Worm (Caenorhabditis elegans) whole organism, L1 larva: ENCODE data around the gene hum-10.

Source experiments
- C34B4.2 ChIP-seq: sonication (generic microtip); optimal IDR thresholded peaks from 2 replicates; lab custom pipeline; 2017; ENCODE audit warnings: mild to moderate bottlenecking, missing genetic modification characterization, missing compliant biosample characterization
- alr-1 ChIP-seq: fragments of 200-800 bp; sonication (Bioruptor generic); optimal IDR thresholded peaks from 2 replicates; lab custom pipeline; 2018; ENCODE audit warnings: borderline replicate concordance, mild to moderate bottlenecking, missing genetic modification characterization, missing compliant biosample characterization
- aly-2 ChIP-seq: fragments of 150-350 bp; optimal IDR thresholded peaks from 2 replicates; lab custom pipeline; 2014; ENCODE audit warnings: missing biosample characterization, missing genetic modification characterization
- ama-1 ChIP-seq: fragments of 150-350 bp; optimal IDR thresholded peaks from 2 replicates; lab custom pipeline; 2014
- ceh-8 ChIP-seq: fragments of 200-800 bp; sonication (Bioruptor generic); optimal IDR thresholded peaks from 2 replicates; lab custom pipeline; 2018; ENCODE audit warnings: mild to moderate bottlenecking, missing genetic modification characterization, moderate library complexity, missing compliant biosample characterization
- ceh-82 ChIP-seq, 3 experiments: fragments of 150-350 bp in 1 of 3; sonication (generic microtip) in 2 of 3; optimal IDR thresholded peaks; 2 replicates each; lab custom pipeline; 2014 to 2017; ENCODE audit warnings: missing biosample characterization in 3 of 3, missing genetic modification characterization in 3 of 3
- dsc-1 ChIP-seq: sonication (generic microtip); optimal IDR thresholded peaks from 2 replicates; lab custom pipeline; 2016; ENCODE audit warnings: mild to moderate bottlenecking, missing genetic modification characterization, missing compliant biosample characterization
- efl-1 ChIP-seq, 4 experiments: fragments of 150-350 bp; optimal IDR thresholded peaks in 3 of 4; peaks in 1 of 4; 1 replicate in 1 of 4; 2 replicates in 3 of 4; lab custom pipeline; 2014; ENCODE audit warnings: missing biosample characterization in 2 of 4, missing genetic modification characterization in 2 of 4, missing genetic modification reagents in 2 of 4
- efl-3 ChIP-seq: fragments of 200-800 bp; sonication (Bioruptor generic); optimal IDR thresholded peaks from 2 replicates; lab custom pipeline; 2018; ENCODE audit warnings: mild to moderate bottlenecking, missing genetic modification characterization, missing compliant biosample characterization
- egl-13 ChIP-seq: sonication (generic microtip); optimal IDR thresholded peaks from 2 replicates; lab custom pipeline; 2016; ENCODE audit warnings: missing genotype, missing genetic modification reagents, missing genetic modification characterization, missing compliant biosample characterization
- egl-27 ChIP-seq, 2 experiments: fragments of 150-350 bp in 1 of 2; sonication (generic microtip); optimal IDR thresholded peaks; 3 replicates each; lab custom pipeline; 2017 to 2018; ENCODE audit warnings: missing biosample characterization in 2 of 2, missing genetic modification characterization in 2 of 2, missing genetic modification reagents in 2 of 2
- elt-2 ChIP-seq: sonication (generic microtip); optimal IDR thresholded peaks from 2 replicates; lab custom pipeline; 2016; ENCODE audit warnings: missing genetic modification characterization, mild to moderate bottlenecking, inconsistent platforms, missing compliant biosample characterization, missing genetic modification reagents
- elt-3 ChIP-seq, 6 experiments: fragments of 150-350 bp in 1 of 6; sonication (generic microtip); optimal IDR thresholded peaks; 2 replicates each; lab custom pipeline; 2017 to 2018; ENCODE audit warnings: missing biosample characterization in 6 of 6, missing genetic modification characterization in 6 of 6, inconsistent platforms in 1 of 6
- fkh-10 ChIP-seq: sonication (generic microtip); optimal IDR thresholded peaks from 2 replicates; lab custom pipeline; 2017; ENCODE audit warnings: missing biosample characterization, missing genetic modification reagents, missing genetic modification characterization
- fkh-4 ChIP-seq: sonication (generic microtip); optimal IDR thresholded peaks from 2 replicates; lab custom pipeline; 2016; ENCODE audit warnings: missing compliant biosample characterization, missing genetic modification characterization, borderline replicate concordance
- fkh-8 ChIP-seq: sonication (generic microtip); optimal IDR thresholded peaks from 2 replicates; lab custom pipeline; 2016; ENCODE audit warnings: mild to moderate bottlenecking, missing genetic modification characterization, missing compliant biosample characterization
- grh-1 ChIP-seq: fragments of 200-800 bp; sonication (Bioruptor generic); IDR thresholded peaks from 2 replicates; pipeline ENCODE4 v1.3.6; 2022; ENCODE audit warnings: missing genetic modification reagents, missing genetic modification characterization, missing compliant biosample characterization
- hlh-17 ChIP-seq: fragments of 200-800 bp; sonication (Bioruptor generic); optimal IDR thresholded peaks from 2 replicates; lab custom pipeline; 2018; ENCODE audit warnings: missing genetic modification characterization, mild to moderate bottlenecking, missing compliant biosample characterization, moderate library complexity, borderline replicate concordance
- hpl-2 ChIP-seq: fragments of 150-350 bp; optimal IDR thresholded peaks from 2 replicates; lab custom pipeline; 2014; ENCODE audit warnings: missing biosample characterization, missing genetic modification reagents, missing genetic modification characterization
- irx-1 ChIP-seq: sonication (generic microtip); optimal IDR thresholded peaks from 2 replicates; lab custom pipeline; 2016; ENCODE audit warnings: missing genetic modification characterization, missing compliant biosample characterization
- isw-1 ChIP-seq: fragments of 200-800 bp; sonication (Bioruptor generic); IDR thresholded peaks from 2 replicates; pipeline ENCODE4 v1.3.6; 2022; ENCODE audit warnings: missing genetic modification characterization, missing compliant biosample characterization
- jun-1 ChIP-seq: fragments of 150-350 bp; optimal IDR thresholded peaks from 2 replicates; lab custom pipeline; 2014; ENCODE audit warnings: missing biosample characterization, missing genetic modification reagents, missing genetic modification characterization
- lin-13 ChIP-seq: fragments of 150-350 bp; optimal IDR thresholded peaks from 2 replicates; lab custom pipeline; 2014; ENCODE audit warnings: missing biosample characterization, missing genetic modification reagents, missing genetic modification characterization
- lin-14 ChIP-seq: fragments of 200-800 bp; sonication (Bioruptor generic); optimal IDR thresholded peaks from 2 replicates; lab custom pipeline; 2018; ENCODE audit warnings: mild to moderate bottlenecking, missing genetic modification characterization, moderate library complexity, missing compliant biosample characterization
- lin-35 ChIP-seq, 2 experiments: fragments of 150-350 bp; optimal IDR thresholded peaks; 2 replicates each; lab custom pipeline; 2014; ENCODE audit warnings: missing biosample characterization in 2 of 2, missing genetic modification characterization in 2 of 2, missing genetic modification reagents in 2 of 2
- lir-3 ChIP-seq: sonication (generic microtip); optimal IDR thresholded peaks from 2 replicates; lab custom pipeline; 2016; ENCODE audit warnings: mild to moderate bottlenecking, missing genetic modification characterization, moderate library complexity, missing compliant biosample characterization; ENCODE audit not compliant: poor library complexity
- mab-9 ChIP-seq: fragments of 200-800 bp; sonication (Bioruptor generic); IDR thresholded peaks from 2 replicates; pipeline ENCODE4 v1.3.6; 2022; ENCODE audit warnings: missing genetic modification reagents, missing genetic modification characterization, missing compliant biosample characterization
- mdl-1 ChIP-seq, 2 experiments: fragments of 150-350 bp; optimal IDR thresholded peaks; 2 replicates each; lab custom pipeline; 2014 to 2017; ENCODE audit warnings: missing biosample characterization in 2 of 2, missing genetic modification characterization in 2 of 2, inconsistent platforms in 1 of 2
- nhr-11 ChIP-seq: fragments of 150-350 bp; optimal IDR thresholded peaks from 2 replicates; lab custom pipeline; 2014; ENCODE audit warnings: missing biosample characterization, missing genetic modification characterization
- nhr-20 ChIP-seq: sonication (generic microtip); optimal IDR thresholded peaks from 2 replicates; lab custom pipeline; 2016; ENCODE audit warnings: mild to moderate bottlenecking, missing genetic modification characterization, missing compliant biosample characterization
- nhr-28 ChIP-seq: fragments of 150-350 bp; optimal IDR thresholded peaks from 2 replicates; lab custom pipeline; 2014; ENCODE audit warnings: missing biosample characterization, missing genetic modification characterization
- nhr-47 ChIP-seq: sonication (generic microtip); optimal IDR thresholded peaks from 2 replicates; lab custom pipeline; 2016; ENCODE audit warnings: mild to moderate bottlenecking, missing genetic modification characterization, moderate library complexity, missing compliant biosample characterization
- nhr-85 ChIP-seq: sonication (generic microtip); peaks from one replicate; lab custom pipeline; 2016; ENCODE audit warnings: missing genetic modification characterization, inconsistent platforms, missing compliant biosample characterization
- pqm-1 ChIP-seq: sonication (generic microtip); optimal IDR thresholded peaks from 3 replicates; lab custom pipeline; 2017; ENCODE audit warnings: missing biosample characterization, missing genetic modification characterization
- snpc-4 ChIP-seq: fragments of 150-350 bp; optimal IDR thresholded peaks from 2 replicates; lab custom pipeline; 2014; ENCODE audit warnings: missing biosample characterization, missing genetic modification characterization
- snu-23 ChIP-seq: sonication (generic microtip); optimal IDR thresholded peaks from 2 replicates; lab custom pipeline; 2016; ENCODE audit warnings: missing genetic modification characterization, missing compliant biosample characterization
- tlp-1 ChIP-seq: fragments of 150-350 bp; optimal IDR thresholded peaks from 2 replicates; lab custom pipeline; 2014; ENCODE audit warnings: missing biosample characterization, missing genetic modification characterization
- unc-130 ChIP-seq: fragments of 150-350 bp; optimal IDR thresholded peaks from 2 replicates; lab custom pipeline; 2017; ENCODE audit warnings: missing biosample characterization, missing genetic modification characterization, inconsistent platforms
- vab-15 ChIP-seq: sonication (generic microtip); optimal IDR thresholded peaks from 2 replicates; lab custom pipeline; 2017; ENCODE audit warnings: missing genotype, mild to moderate bottlenecking, missing genetic modification characterization, missing compliant biosample characterization
- xbp-1 ChIP-seq: sonication (generic microtip); optimal IDR thresholded peaks from 2 replicates; lab custom pipeline; 2016; ENCODE audit warnings: missing genetic modification characterization, missing compliant biosample characterization
- zag-1 ChIP-seq: fragments of 150-350 bp; optimal IDR thresholded peaks from 2 replicates; lab custom pipeline; 2014; ENCODE audit warnings: missing biosample characterization, missing genetic modification characterization
- zip-4 ChIP-seq: fragments of 200-800 bp; sonication (Bioruptor generic); optimal IDR thresholded peaks from 2 replicates; lab custom pipeline; 2018; ENCODE audit warnings: mild to moderate bottlenecking, missing genetic modification characterization, moderate library complexity, missing compliant biosample characterization

The hum-10 gene

DNA sequence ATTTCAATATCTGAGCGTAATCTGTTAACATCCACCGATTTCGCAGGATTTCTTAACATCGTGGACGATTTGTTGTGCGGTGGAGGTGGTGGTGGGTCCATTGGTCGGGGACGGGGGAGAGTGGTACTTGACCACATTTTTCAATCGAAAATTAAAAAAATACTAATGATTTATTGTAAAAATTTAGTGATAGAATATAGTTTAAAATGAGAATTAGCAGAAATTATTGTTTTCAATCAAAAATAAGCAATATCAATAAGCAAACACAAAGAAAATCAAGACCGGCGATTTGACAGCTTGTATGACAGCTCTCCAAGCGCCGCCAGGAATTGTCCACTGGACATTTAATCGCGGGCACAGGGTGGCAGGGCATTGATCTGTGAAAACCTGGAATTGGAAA, at the start of gene hum-10:
hum-10 (minus strand) TSS at position 101 of the 400 bp plus-strand sequence.
- TF ChIP-seq unc-130 (tag; lab: Kevin White, UChicago), result no peak
- TF ChIP-seq pqm-1, result no peak
- TF ChIP-seq lin-14 (GFP tag; lab: Kevin White, UChicago), result no peak
- TF ChIP-seq tlp-1 (tag; lab: Kevin White, UChicago), result no peak
- no peak for TF ChIP-seq fkh-4
- no peak for TF ChIP-seq hpl-2
- TF ChIP-seq mdl-1 (tag; optimal IDR thresholded peaks at IDR 0.05; lab: Kevin White, UChicago), result no peak
- no peak for TF ChIP-seq nhr-47
- TF ChIP-seq ceh-82 (tag; optimal IDR thresholded peaks at IDR 0.05; lab: Kevin White, UChicago), result no peak
- no peak for TF ChIP-seq efl-1 (optimal IDR thresholded peaks at IDR 0.05; lab: Kevin White, UChicago)
- no peak for TF ChIP-seq efl-1 (GFP tag; optimal IDR thresholded peaks at IDR 0.05 in 1 of 2; lab: Kevin White, UChicago)
- TF ChIP-seq C34B4.2 (tag; lab: Kevin White, UChicago), result no peak
- TF ChIP-seq zag-1, result no peak
- TF ChIP-seq jun-1 (tag; lab: Kevin White, UChicago), result no peak
- TF ChIP-seq nhr-85, result no peak
- TF ChIP-seq lin-13 (GFP tag; lab: Kevin White, UChicago), result no peak
- TF ChIP-seq snu-23 (GFP tag; lab: Kevin White, UChicago), result no peak
- TF ChIP-seq hlh-17 (GFP tag; lab: Kevin White, UChicago), result no peak

DNA sequence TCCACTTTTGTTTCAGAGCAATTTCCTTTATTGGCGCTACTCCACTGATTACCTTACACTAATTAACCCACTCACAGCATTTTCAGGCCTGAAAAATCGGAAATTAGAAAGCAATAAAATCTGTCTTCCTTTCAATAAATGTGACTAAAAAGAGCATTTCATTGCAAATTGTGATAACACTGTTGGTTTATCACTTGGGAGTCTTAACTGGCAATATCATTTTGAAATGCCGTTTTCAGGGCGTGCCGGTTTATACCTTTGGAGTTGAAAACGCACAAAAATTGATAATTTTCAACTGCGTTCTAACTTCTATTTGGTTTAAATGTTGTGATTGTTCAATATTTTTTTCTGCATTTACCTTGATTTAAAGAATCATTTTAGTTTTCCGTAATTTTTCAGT, 40.2 kb upstream of the hum-10 start, which contains the start of gene R08E3.1:
R08E3.1 (plus strand) TSS at position 386 of the 400 bp plus-strand sequence.
- TF ChIP-seq lin-35 (GFP tag; optimal IDR thresholded peaks at IDR 0.05; lab: Kevin White, UChicago) (no peak), elt-2 (tag; lab: Kevin White, UChicago) (peak; percentile 64), irx-1 (tag; lab: Kevin White, UChicago) (no peak), zag-1 (no peak), lin-14 (GFP tag; lab: Kevin White, UChicago) (no peak), lin-13 (GFP tag; lab: Kevin White, UChicago) (no peak), vab-15 (tag; lab: Kevin White, UChicago) (no peak)
- TF ChIP-seq, all 84 proteins: peak for 1

DNA sequence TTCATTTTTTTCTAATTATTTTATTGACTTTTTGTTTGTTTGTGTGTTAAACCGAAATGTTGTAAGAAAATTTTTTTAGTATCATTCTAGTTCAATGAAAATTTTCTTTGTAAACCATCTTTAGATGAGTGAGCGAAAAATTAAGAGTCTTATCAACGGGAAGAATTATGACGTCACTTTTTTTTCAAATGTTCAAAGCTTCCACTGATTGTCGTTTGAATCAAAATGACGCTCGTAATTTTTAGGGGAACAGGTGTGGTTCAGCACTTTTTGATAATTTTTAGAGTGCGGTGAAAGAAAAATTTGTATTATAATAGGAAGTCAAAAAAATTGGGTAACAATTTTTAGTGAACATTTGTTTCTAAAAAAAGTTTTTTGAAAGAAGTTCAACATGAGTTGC, 39.5 kb upstream of the hum-10 start:
- TF ChIP-seq fkh-8 (tag; lab: Kevin White, UChicago), result no peak
- TF ChIP-seq elt-2 (tag; lab: Kevin White, UChicago), result peak; percentile 33
- TF ChIP-seq lin-14 (GFP tag; lab: Kevin White, UChicago), result no peak
- TF ChIP-seq isw-1, result no peak

DNA sequence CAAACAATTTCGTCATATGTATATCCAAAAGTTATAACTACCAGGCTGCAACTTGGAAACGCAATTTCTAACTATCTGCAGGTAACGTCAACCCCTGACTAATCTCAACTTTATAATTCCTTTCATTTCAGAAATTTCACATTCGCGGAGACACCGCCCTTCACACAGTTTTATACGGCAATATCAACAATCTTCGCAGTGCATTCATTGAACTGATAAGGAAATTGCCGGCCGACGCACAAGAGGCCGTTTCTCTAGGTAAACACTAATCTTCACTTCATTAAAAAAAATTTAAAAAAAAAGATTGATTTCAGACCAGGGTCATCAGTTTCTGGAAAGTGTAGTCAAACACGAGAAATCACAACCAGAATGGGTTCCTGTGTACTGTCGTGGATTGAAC, 36.8 kb upstream of the hum-10 start:
- TF ChIP-seq snu-23 (GFP tag; lab: Kevin White, UChicago) (no peak), ceh-8 (no peak), elt-2 (tag; lab: Kevin White, UChicago) (peak; percentile 73), lin-35 (GFP tag; optimal IDR thresholded peaks at IDR 0.05; lab: Kevin White, UChicago) (peak in 1 of 2 experiments; percentile 27), snpc-4 (tag; lab: Kevin White, UChicago) (no peak), nhr-20 (tag; lab: Kevin White, UChicago) (peak; percentile 10), efl-3 (GFP tag; lab: Kevin White, UChicago) (no peak), pqm-1 (peak; percentile 87), elt-3 (tag; optimal IDR thresholded peaks at IDR 0.05; lab: Kevin White, UChicago) (no peak), nhr-28 (tag; lab: Kevin White, UChicago) (no peak)

DNA sequence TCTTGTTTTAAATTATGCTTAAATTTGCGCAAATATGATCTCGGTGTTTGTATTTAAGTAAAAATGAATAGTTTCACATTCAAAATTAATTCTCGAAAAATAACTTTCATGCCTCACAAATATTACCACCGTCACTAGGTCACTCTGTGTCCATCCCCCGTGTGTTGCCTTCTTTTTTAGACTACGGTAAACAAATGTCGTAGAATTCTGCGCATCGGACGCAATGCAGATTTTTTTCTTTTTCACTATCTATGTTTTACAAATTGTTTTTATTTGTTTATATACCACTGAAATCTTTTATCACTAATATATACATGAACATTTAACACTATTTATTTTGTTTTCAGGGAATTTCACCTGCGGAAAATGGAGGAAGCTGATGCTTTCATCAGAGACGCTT, 36.2 kb upstream of the hum-10 start, which contains the start of gene R08E3.3:
R08E3.3 (plus strand) TSS at position 342 of the 400 bp plus-strand sequence.
- TF ChIP-seq grh-1 (GFP tag; lab: Robert Waterston, UW) (no peak), lin-35 (GFP tag; optimal IDR thresholded peaks at IDR 0.05; lab: Kevin White, UChicago) (peak; percentile 33 to 52), tlp-1 (tag; lab: Kevin White, UChicago) (no peak), nhr-85 (peak; percentile 71), egl-27 (tag; optimal IDR thresholded peaks at IDR 0.05; lab: Kevin White, UChicago) (no peak), ceh-82 (tag; optimal IDR thresholded peaks at IDR 0.05; lab: Kevin White, UChicago) (no peak), aly-2 (tag; lab: Kevin White, UChicago) (no peak), pqm-1 (no peak), zip-4 (GFP tag; lab: Kevin White, UChicago) (no peak), xbp-1 (tag; lab: Kevin White, UChicago) (peak; percentile 44), mab-9 (GFP tag; lab: Robert Waterston, UW) (no peak), ama-1 (lab: Kevin White, UChicago) (no peak), dsc-1 (tag; lab: Kevin White, UChicago) (no peak), nhr-11 (tag; lab: Kevin White, UChicago) (no peak), egl-13 (tag; lab: Kevin White, UChicago) (no peak), lir-3 (tag; lab: Kevin White, UChicago) (no peak), nhr-20 (tag; lab: Kevin White, UChicago) (peak; percentile 37), elt-2 (tag; lab: Kevin White, UChicago) (peak; percentile 29), isw-1 (no peak), fkh-10 (GFP tag; lab: Kevin White, UChicago) (no peak), fkh-4 (no peak), hlh-17 (GFP tag; lab: Kevin White, UChicago) (no peak), alr-1 (tag; lab: Kevin White, UChicago) (no peak)
